ENCODE assay signal across 5 fruit fly cellular contexts in genomic region chr3R:15356645-15357431, dm6.
TF ChIP-seq lines count a peak whose summit lies in the region.

Gene Atg4b (minus strand): TSS chr3R:15356924.
Gene Hibch (plus strand): TSS chr3R:15357229.

TF ChIP-seq in whole organism, adult, 20 proteins besides CTCF, POLR2A, EP300 and RAD21 (continued from another document):
- TF ChIP-seq CG5204 (GFP tag; optimal IDR thresholded peaks at IDR 0.05; lab: Kevin White, UChicago) (no peak), cnc (optimal IDR thresholded peaks at IDR 0.05; lab: Kevin White, UChicago) (no peak)

TF ChIP-seq in whole organism, embryonic, 481 proteins besides CTCF, POLR2A, EP300 and RAD21 (continued from another document and continues in another):
- peak; percentile 81 for TF ChIP-seq CG13624 (GFP tag; optimal IDR thresholded peaks at IDR 0.05; lab: Kevin White, UChicago)
- no peak for TF ChIP-seq CG4707 (GFP tag; optimal IDR thresholded peaks at IDR 0.05; lab: Kevin White, UChicago)
- TF ChIP-seq Spps (tag; optimal IDR thresholded peaks at IDR 0.05; lab: Kevin White, UChicago): peak; percentile 65
- peak; percentile 91 for TF ChIP-seq CG30403 (GFP tag; optimal IDR thresholded peaks at IDR 0.05; lab: Kevin White, UChicago)
- TF ChIP-seq CG6854 (GFP tag; optimal IDR thresholded peaks at IDR 0.05; lab: Kevin White, UChicago): peak; percentile 36
- TF ChIP-seq ro (GFP tag; IDR thresholded peaks at IDR 0.05; lab: Robert Waterston, UW): peak; percentile 20; the same call in 1 of the 2 replicates
- TF ChIP-seq Adf1 (GFP tag; IDR thresholded peaks at IDR 0.05; lab: Robert Waterston, UW): peak; percentile 43; the same call in 1 of the 2 replicates
- peak; percentile 77 for TF ChIP-seq kni (GFP tag; optimal IDR thresholded peaks at IDR 0.05; lab: Kevin White, UChicago)
- TF ChIP-seq Ravus (GFP tag; IDR thresholded peaks at IDR 0.05; lab: Robert Waterston, UW): 0 out of 2 replicates have a peak, but pooled peaks have one; percentile 13
- TF ChIP-seq nom (GFP tag; optimal IDR thresholded peaks at IDR 0.05; lab: Kevin White, UChicago): peak; percentile 75
- peak; percentile 89 for TF ChIP-seq Ets65A (GFP tag; lab: Kevin White, UChicago)
- no peak for TF ChIP-seq Dfd (GFP tag; optimal IDR thresholded peaks at IDR 0.05; lab: Kevin White, UChicago)
- no peak for TF ChIP-seq CG17568 (GFP tag; optimal IDR thresholded peaks at IDR 0.05; lab: Kevin White, UChicago)
- no peak for TF ChIP-seq CG15073 (GFP tag; optimal IDR thresholded peaks at IDR 0.05; lab: Kevin White, UChicago)
- peak; percentile 91 for TF ChIP-seq CG14710 (tag; optimal IDR thresholded peaks at IDR 0.05; lab: Kevin White, UChicago)
- no peak for TF ChIP-seq CG12071 (GFP tag; optimal IDR thresholded peaks at IDR 0.05; lab: Kevin White, UChicago)
- peak; percentile 82 for TF ChIP-seq CG4617 (GFP tag; optimal IDR thresholded peaks at IDR 0.05; lab: Kevin White, UChicago; ENCODE audit: borderline replicate concordance)
- no peak for TF ChIP-seq CG7745 (tag; optimal IDR thresholded peaks at IDR 0.05; lab: Kevin White, UChicago)
- TF ChIP-seq Dip2 (GFP tag; IDR thresholded peaks at IDR 0.05; lab: Robert Waterston, UW): no peak
- TF ChIP-seq CG5953 (GFP tag; IDR thresholded peaks at IDR 0.05; lab: Robert Waterston, UW): peak; percentile 56; the same call in 1 of the 2 replicates
- TF ChIP-seq ap (GFP tag; IDR thresholded peaks at IDR 0.05; lab: Robert Waterston, UW): peak; percentile 53; the same call in 1 of the 2 replicates
- peak; percentile 5 for TF ChIP-seq Dp (GFP tag; optimal IDR thresholded peaks at IDR 0.05; lab: Kevin White, UChicago)
- TF ChIP-seq Abd-B (GFP tag; optimal IDR thresholded peaks at IDR 0.05; lab: Kevin White, UChicago): no peak
- TF ChIP-seq NK7.1 (GFP tag; optimal IDR thresholded peaks at IDR 0.05; lab: Kevin White, UChicago): no peak
- peak; percentile 91 for TF ChIP-seq CG17829 (tag; optimal IDR thresholded peaks at IDR 0.05; lab: Kevin White, UChicago)
- peak; percentile 77 for TF ChIP-seq HmgZ (tag; optimal IDR thresholded peaks at IDR 0.05; lab: Kevin White, UChicago)
- no peak for TF ChIP-seq tio (GFP tag; optimal IDR thresholded peaks at IDR 0.05; lab: Kevin White, UChicago)
- peak in 1 of 3 experiments; percentile 57 for TF ChIP-seq Stat92E (GFP tag; optimal IDR thresholded peaks at IDR 0.05; lab: Kevin White, UChicago)
- TF ChIP-seq CG8281 (tag; optimal IDR thresholded peaks at IDR 0.05; lab: Kevin White, UChicago): no peak
- no peak for TF ChIP-seq TFAM (GFP tag; optimal IDR thresholded peaks at IDR 0.05; lab: Kevin White, UChicago)
- TF ChIP-seq Gug (GFP tag; IDR thresholded peaks at IDR 0.05; lab: Robert Waterston, UW): peak; percentile 81
- TF ChIP-seq schlank (tag; optimal IDR thresholded peaks at IDR 0.05; lab: Kevin White, UChicago): peak; percentile 18

TF ChIP-seq in whole organism, prepupa, 60 proteins besides CTCF, POLR2A, EP300 and RAD21 (continued from another document and continues in another):
- TF ChIP-seq dsx (GFP tag; optimal IDR thresholded peaks at IDR 0.05; lab: Kevin White, UChicago; ENCODE audit: poor library complexity, severe bottlenecking) (peak; percentile 9), CG8119 (GFP tag; IDR thresholded peaks at IDR 0.05; lab: Robert Waterston, UW) (peak; percentile 63; the same call in 2 of the 3 replicates), Lpt (GFP tag; optimal IDR thresholded peaks at IDR 0.05; lab: Kevin White, UChicago) (no peak), CG7368 (GFP tag; optimal IDR thresholded peaks at IDR 0.05; lab: Kevin White, UChicago) (peak; percentile 67), CG15336 (GFP tag; IDR thresholded peaks at IDR 0.05; lab: Robert Waterston, UW) (peak; percentile 66), Hr4 (GFP tag; optimal IDR thresholded peaks at IDR 0.05; lab: Kevin White, UChicago) (no peak), Eip78C (GFP tag; lab: Kevin White, UChicago) (peak; percentile 82), net (GFP tag; optimal IDR thresholded peaks at IDR 0.05; lab: Kevin White, UChicago) (no peak), ss (GFP tag; optimal IDR thresholded peaks at IDR 0.05; lab: Kevin White, UChicago) (no peak), fd59A (GFP tag; optimal IDR thresholded peaks at IDR 0.05; lab: Kevin White, UChicago) (peak; percentile 60), CG10669 (GFP tag; optimal IDR thresholded peaks at IDR 0.05; lab: Kevin White, UChicago) (peak; percentile 100), Blimp-1 (GFP tag; optimal IDR thresholded peaks at IDR 0.05; lab: Kevin White, UChicago) (peak; percentile 73), CG8319 (GFP tag; optimal IDR thresholded peaks at IDR 0.05; lab: Kevin White, UChicago) (peak; percentile 70), eg (GFP tag; IDR thresholded peaks at IDR 0.05; lab: Robert Waterston, UW) (peak; percentile 79), CG8632 (GFP tag; optimal IDR thresholded peaks at IDR 0.05; lab: Kevin White, UChicago) (peak; percentile 73), Sox15 (GFP tag; optimal IDR thresholded peaks at IDR 0.05; lab: Kevin White, UChicago) (peak; percentile 78), CG11762 (GFP tag; optimal IDR thresholded peaks at IDR 0.05; lab: Kevin White, UChicago; ENCODE audit: insufficient read depth) (peak; percentile 75), pdm3 (GFP tag; optimal IDR thresholded peaks at IDR 0.05; lab: Kevin White, UChicago) (no peak), topi (GFP tag; optimal IDR thresholded peaks at IDR 0.05; lab: Kevin White, UChicago) (peak; percentile 62), Ets96B (tag; optimal IDR thresholded peaks at IDR 0.05; lab: Kevin White, UChicago) (peak; percentile 68), esn (GFP tag; optimal IDR thresholded peaks at IDR 0.05; lab: Kevin White, UChicago) (peak; percentile 79), spab (GFP tag; optimal IDR thresholded peaks at IDR 0.05; lab: Kevin White, UChicago) (no peak), Ets21C (GFP tag; optimal IDR thresholded peaks at IDR 0.05; lab: Kevin White, UChicago) (no peak), fkh (GFP tag; optimal IDR thresholded peaks at IDR 0.05; lab: Kevin White, UChicago) (peak; percentile 97), salr (GFP tag; optimal IDR thresholded peaks at IDR 0.05; lab: Kevin White, UChicago) (peak in 1 of 2 experiments; percentile 62), CG31627 (GFP tag; optimal IDR thresholded peaks at IDR 0.05; lab: Kevin White, UChicago) (peak; percentile 61), achi (GFP tag; optimal IDR thresholded peaks at IDR 0.05; lab: Kevin White, UChicago) (no peak), Met (GFP tag; optimal IDR thresholded peaks at IDR 0.05; lab: Kevin White, UChicago) (no peak), cyc (GFP tag; optimal IDR thresholded peaks at IDR 0.05; lab: Kevin White, UChicago) (peak; percentile 83), Sox14 (GFP tag; optimal IDR thresholded peaks at IDR 0.05; lab: Kevin White, UChicago) (no peak), CG11902 (GFP tag; optimal IDR thresholded peaks at IDR 0.05; lab: Kevin White, UChicago) (peak; percentile 85), lz (GFP tag; optimal IDR thresholded peaks at IDR 0.05; lab: Kevin White, UChicago) (peak; percentile 74), Hr38 (GFP tag; optimal IDR thresholded peaks at IDR 0.05; lab: Kevin White, UChicago) (no peak)

TF ChIP-seq in whole organism, pupa, 21 proteins besides CTCF, POLR2A, EP300 and RAD21 (continued from another document):
- peak; percentile 63 for TF ChIP-seq Snoo (tag; optimal IDR thresholded peaks at IDR 0.05; lab: Kevin White, UChicago)
- peak; percentile 55 for TF ChIP-seq gl (tag; optimal IDR thresholded peaks at IDR 0.05; lab: Kevin White, UChicago)

TF ChIP-seq in whole organism, wandering third instar larva, 38 proteins besides CTCF, POLR2A, EP300 and RAD21 (continued from another document):
- TF ChIP-seq Hr83 (GFP tag; optimal IDR thresholded peaks at IDR 0.05; lab: Kevin White, UChicago; ENCODE audit: poor library complexity, severe bottlenecking) (no peak), sage (GFP tag; optimal IDR thresholded peaks at IDR 0.05; lab: Kevin White, UChicago) (no peak), Sp1 (GFP tag; optimal IDR thresholded peaks at IDR 0.05; lab: Kevin White, UChicago) (peak; percentile 84), ey (GFP tag; optimal IDR thresholded peaks at IDR 0.05; lab: Kevin White, UChicago) (peak; percentile 56), jim (GFP tag; optimal IDR thresholded peaks at IDR 0.05; lab: Kevin White, UChicago) (no peak), Dfd (GFP tag; optimal IDR thresholded peaks at IDR 0.05; lab: Kevin White, UChicago) (no peak), foxo (GFP tag; optimal IDR thresholded peaks at IDR 0.05; lab: Kevin White, UChicago) (peak in 1 of 2 experiments; percentile 83), OdsH (GFP tag; optimal IDR thresholded peaks at IDR 0.05; lab: Kevin White, UChicago) (peak; percentile 75)
